Fruit fly (Drosophila melanogaster) whole organism, embryonic: ENCODE results near the gene Gk2.

Experiments used
- ATbp ChIP-seq: fragments of 200-800 bp; sonication (Bioruptor generic); optimal IDR thresholded peaks from 2 replicates; lab custom pipeline; 2017; ENCODE audit warnings: missing biosample characterization, mild to moderate bottlenecking, missing genetic modification characterization, missing genetic modification reagents
- CG10462 ChIP-seq: fragments of 200-800 bp; sonication (Bioruptor generic); optimal IDR thresholded peaks from 2 replicates; lab custom pipeline; 2016; ENCODE audit warnings: missing biosample characterization, missing genetic modification characterization
- CG11093 ChIP-seq: fragments of 200-800 bp; sonication (Bioruptor generic); IDR thresholded peaks from 3 replicates; pipeline ENCODE4 v1.3.6; 2022; ENCODE audit warnings: missing biosample characterization, missing genetic modification characterization
- CG11398 ChIP-seq: fragments of 200-800 bp; sonication (Bioruptor generic); optimal IDR thresholded peaks from 2 replicates; lab custom pipeline; 2016; ENCODE audit warnings: missing biosample characterization, missing genetic modification characterization
- CG11504 ChIP-seq: fragments of 200-800 bp; sonication (Bioruptor generic); optimal IDR thresholded peaks from 3 replicates; lab custom pipeline; 2019; ENCODE audit warnings: missing biosample characterization, mild to moderate bottlenecking, missing genetic modification characterization, moderate library complexity
- CG11696 ChIP-seq: fragments of 200-800 bp; sonication (Bioruptor generic); IDR thresholded peaks from 2 replicates; pipeline ENCODE4 v1.3.6; 2022; ENCODE audit warnings: missing biosample characterization, missing genetic modification characterization
- CG14965 ChIP-seq: fragments of 200-800 bp; sonication (Bioruptor generic); optimal IDR thresholded peaks from 2 replicates; lab custom pipeline; 2016; ENCODE audit warnings: missing biosample characterization, missing genetic modification characterization, borderline replicate concordance
- CG16813 ChIP-seq: fragments of 200-800 bp; sonication (Bioruptor generic); IDR thresholded peaks from 3 replicates; pipeline ENCODE4 v1.3.6; 2022; ENCODE audit warnings: missing biosample characterization, missing genetic modification characterization; ENCODE audit not compliant: partially characterized antibody
- CG17912 ChIP-seq: fragments of 200-800 bp; sonication (Bioruptor generic); optimal IDR thresholded peaks from 2 replicates; lab custom pipeline; 2018; ENCODE audit warnings: missing biosample characterization, mild to moderate bottlenecking, missing genetic modification characterization
- CG1832 ChIP-seq: fragments of 200-800 bp; sonication (Bioruptor generic); optimal IDR thresholded peaks from 2 replicates; lab custom pipeline; 2017; ENCODE audit warnings: missing biosample characterization, mild to moderate bottlenecking, missing genetic modification characterization, inconsistent platforms
- CG18476 ChIP-seq: fragments of 200-800 bp; sonication (Bioruptor generic); optimal IDR thresholded peaks from 2 replicates; lab custom pipeline; 2016; ENCODE audit warnings: missing biosample characterization, mild to moderate bottlenecking, missing genetic modification characterization
- CG18619 ChIP-seq: fragments of 200-800 bp; sonication (Bioruptor generic); optimal IDR thresholded peaks from 3 replicates; lab custom pipeline; 2017; ENCODE audit warnings: missing biosample characterization, mild to moderate bottlenecking, missing genetic modification characterization
- CG30020 ChIP-seq: fragments of 200-800 bp; optimal IDR thresholded peaks from 2 replicates; lab custom pipeline; 2019; ENCODE audit warnings: missing biosample characterization, mild to moderate bottlenecking, missing genetic modification characterization, moderate library complexity
- CG34224 ChIP-seq: fragments of 200-800 bp; sonication (Bioruptor generic); IDR thresholded peaks from 3 replicates; pipeline ENCODE4 v1.3.6; 2022; ENCODE audit warnings: missing biosample characterization, missing genetic modification characterization; ENCODE audit not compliant: partially characterized antibody
- CG5953 ChIP-seq: fragments of 200-800 bp; sonication (Bioruptor generic); IDR thresholded peaks from 2 replicates; pipeline ENCODE4 v1.3.6; 2022; ENCODE audit warnings: missing biosample characterization, missing genetic modification characterization
- CG6175 ChIP-seq: fragments of 200-800 bp; sonication (Bioruptor generic); IDR thresholded peaks from 3 replicates; pipeline ENCODE4 v1.3.6; 2022; ENCODE audit warnings: missing biosample characterization, missing genetic modification characterization
- CG7963 ChIP-seq: fragments of 200-800 bp; sonication (Bioruptor generic); IDR thresholded peaks from 3 replicates; pipeline ENCODE4 v1.3.6; 2022; ENCODE audit warnings: missing biosample characterization, missing genetic modification characterization; ENCODE audit not compliant: partially characterized antibody
- CG8089 ChIP-seq: fragments of 200-800 bp; sonication (Bioruptor generic); optimal IDR thresholded peaks from 3 replicates; lab custom pipeline; 2016; ENCODE audit warnings: missing biosample characterization, missing genetic modification characterization
- CG8944 ChIP-seq: fragments of 200-800 bp; sonication (Bioruptor generic); optimal IDR thresholded peaks from 3 replicates; lab custom pipeline; 2016; ENCODE audit warnings: missing biosample characterization, missing genetic modification characterization
- CTCF ChIP-seq: fragments of 200-800 bp; sonication (Bioruptor generic); optimal IDR thresholded peaks from 2 replicates; lab custom pipeline; 2017; ENCODE audit warnings: missing biosample characterization, mild to moderate bottlenecking, missing genetic modification characterization, moderate library complexity
- CoRest ChIP-seq: fragments of 200-800 bp; sonication (Bioruptor generic); optimal IDR thresholded peaks from 3 replicates; lab custom pipeline; 2018; ENCODE audit warnings: missing biosample characterization, mild to moderate bottlenecking, missing genetic modification characterization, moderate library complexity
- D19B ChIP-seq: fragments of 200-800 bp; sonication (Bioruptor generic); optimal IDR thresholded peaks from 2 replicates; lab custom pipeline; 2017; ENCODE audit warnings: missing biosample characterization, mild to moderate bottlenecking, missing genetic modification characterization
- Dll ChIP-seq: fragments of 200-800 bp; sonication (Bioruptor generic); IDR thresholded peaks from 4 replicates; pipeline ENCODE4 v1.3.6; 2022; ENCODE audit warnings: missing biosample characterization, missing genetic modification characterization; ENCODE audit not compliant: partially characterized antibody
- Dp ChIP-seq: fragments of 200-800 bp; sonication (Bioruptor generic); optimal IDR thresholded peaks from 2 replicates; lab custom pipeline; 2018; ENCODE audit warnings: missing biosample characterization, mild to moderate bottlenecking, missing genetic modification characterization, moderate library complexity
- Gsc ChIP-seq: fragments of 200-800 bp; sonication (Bioruptor generic); IDR thresholded peaks from 2 replicates; pipeline ENCODE4 v1.3.6; 2022; ENCODE audit warnings: missing biosample characterization, missing genetic modification characterization
- HHEX ChIP-seq: fragments of 200-800 bp; sonication (Bioruptor generic); optimal IDR thresholded peaks from 3 replicates; lab custom pipeline; 2017; ENCODE audit warnings: missing biosample characterization, mild to moderate bottlenecking, missing genetic modification characterization, missing genetic modification reagents
- HLHmδ ChIP-seq: fragments of 200-800 bp; sonication (Bioruptor generic); optimal IDR thresholded peaks from 2 replicates; lab custom pipeline; 2018; ENCODE audit warnings: missing biosample characterization, mild to moderate bottlenecking, missing genetic modification characterization, moderate library complexity
- MTF-1 ChIP-seq: fragments of 200-800 bp; sonication (Bioruptor generic); optimal IDR thresholded peaks from 2 replicates; lab custom pipeline; 2018; ENCODE audit warnings: missing biosample characterization, mild to moderate bottlenecking, missing genetic modification characterization, borderline replicate concordance
- Nf-YA ChIP-seq: fragments of 200-800 bp; sonication (Bioruptor generic); IDR thresholded peaks from 2 replicates; pipeline ENCODE4 v1.3.6; 2022; ENCODE audit warnings: missing biosample characterization, missing genetic modification characterization
- NfI ChIP-seq: fragments of 200-800 bp; sonication (Bioruptor generic); optimal IDR thresholded peaks from 3 replicates; lab custom pipeline; 2018; ENCODE audit warnings: missing biosample characterization, mild to moderate bottlenecking, missing genetic modification characterization, moderate library complexity
- Poxn ChIP-seq: fragments of 200-800 bp; sonication (Bioruptor generic); IDR thresholded peaks from 2 replicates; pipeline ENCODE4 v1.3.6; 2022; ENCODE audit warnings: missing biosample characterization, missing genetic modification characterization
- Sry-δ ChIP-seq: fragments of 200-800 bp; sonication (Bioruptor generic); optimal IDR thresholded peaks from 2 replicates; lab custom pipeline; 2016; ENCODE audit warnings: missing biosample characterization, missing genetic modification characterization
- Taf1 ChIP-seq: fragments of 200-800 bp; sonication (Bioruptor generic); IDR thresholded peaks from 2 replicates; pipeline ENCODE4 v1.3.6; 2022; ENCODE audit warnings: missing biosample characterization, missing genetic modification characterization
- Vsx1 ChIP-seq: fragments of 200-800 bp; sonication (Bioruptor generic); optimal IDR thresholded peaks from 2 replicates; lab custom pipeline; 2017; ENCODE audit warnings: missing biosample characterization, mild to moderate bottlenecking, missing genetic modification characterization, missing genetic modification reagents
- ara ChIP-seq: fragments of 200-800 bp; sonication (Bioruptor generic); IDR thresholded peaks from 2 replicates; pipeline ENCODE4 v1.3.6; 2022; ENCODE audit warnings: missing biosample characterization, missing genetic modification characterization
- bowl ChIP-seq: fragments of 200-800 bp; sonication (Bioruptor generic); IDR thresholded peaks from 2 replicates; pipeline ENCODE4 v1.3.6; 2022; ENCODE audit warnings: missing biosample characterization, missing genetic modification characterization
- cad ChIP-seq: fragments of >200 bp; optimal IDR thresholded peaks from 2 replicates; lab custom pipeline; 2017; ENCODE audit warnings: missing biosample characterization, missing genetic modification characterization
- disco-r ChIP-seq: fragments of 200-800 bp; sonication (Bioruptor generic); optimal IDR thresholded peaks from 2 replicates; lab custom pipeline; 2016; ENCODE audit warnings: missing biosample characterization, missing genetic modification characterization
- eve ChIP-seq, 2 experiments: fragments of >200 bp; optimal IDR thresholded peaks; 2 replicates each; lab custom pipeline; 2017; ENCODE audit warnings: missing biosample characterization in 2 of 2, missing genetic modification characterization in 2 of 2
- ken ChIP-seq: fragments of 200-800 bp; sonication (Bioruptor generic); IDR thresholded peaks from 3 replicates; pipeline ENCODE4 v1.3.6; 2022; ENCODE audit warnings: missing biosample characterization, missing genetic modification characterization
- pb ChIP-seq: fragments of 200-800 bp; sonication (Bioruptor generic); optimal IDR thresholded peaks from 3 replicates; lab custom pipeline; 2016; ENCODE audit warnings: missing biosample characterization, missing genetic modification characterization
- psq ChIP-seq: fragments of 200-800 bp; sonication (Bioruptor generic); optimal IDR thresholded peaks from 2 replicates; lab custom pipeline; 2017; ENCODE audit warnings: missing biosample characterization, missing genetic modification characterization
- row ChIP-seq: fragments of 200-800 bp; sonication (Bioruptor generic); IDR thresholded peaks from 3 replicates; pipeline ENCODE4 v1.3.6; 2022; ENCODE audit warnings: missing biosample characterization, missing genetic modification characterization
- seq ChIP-seq: fragments of 200-800 bp; sonication (Bioruptor generic); IDR thresholded peaks from 2 replicates; pipeline ENCODE4 v1.3.6; 2022; ENCODE audit warnings: missing biosample characterization, missing genetic modification characterization
- slp2 ChIP-seq: fragments of 200-800 bp; sonication (Bioruptor generic); optimal IDR thresholded peaks from 2 replicates; lab custom pipeline; 2016; ENCODE audit warnings: missing biosample characterization, missing genetic modification characterization
- sug ChIP-seq: fragments of 200-800 bp; optimal IDR thresholded peaks from 2 replicates; lab custom pipeline; 2019; ENCODE audit warnings: missing biosample characterization, mild to moderate bottlenecking, missing genetic modification characterization, moderate library complexity
- trem ChIP-seq: fragments of 200-800 bp; optimal IDR thresholded peaks from 3 replicates; lab custom pipeline; 2019; ENCODE audit warnings: missing biosample characterization, mild to moderate bottlenecking, missing genetic modification characterization, moderate library complexity
- usp ChIP-seq: fragments of >200 bp; optimal IDR thresholded peaks from 2 replicates; lab custom pipeline; 2017; ENCODE audit warnings: missing biosample characterization, missing genetic modification characterization
- vvl ChIP-seq: fragments of 200-800 bp; sonication (Bioruptor generic); IDR thresholded peaks from 2 replicates; pipeline ENCODE4 v1.3.6; 2022; ENCODE audit warnings: missing biosample characterization, missing genetic modification characterization
- zen ChIP-seq: fragments of 200-800 bp; sonication (Bioruptor generic); optimal IDR thresholded peaks from 3 replicates; lab custom pipeline; 2018; ENCODE audit warnings: missing biosample characterization, mild to moderate bottlenecking, missing genetic modification characterization, moderate library complexity

Gene Gk2

dm6 chr3L:1746338-1747199 lies 8.4 kb downstream of the Gk2 start, which contains the start of gene CG13921 (continued):
- peak; percentile 99 for TF ChIP-seq pb (GFP tag; lab: Kevin White, UChicago)
- peak; percentile 98 for TF ChIP-seq Taf1 (GFP tag; lab: Robert Waterston, UW)
- peak; percentile 89 for TF ChIP-seq Gsc (GFP tag; lab: Robert Waterston, UW)
- TF ChIP-seq Nf-YA (GFP tag; lab: Robert Waterston, UW): peak; percentile 98
- TF ChIP-seq CG5953 (GFP tag; lab: Robert Waterston, UW): peak; percentile 99
- TF ChIP-seq psq (GFP tag; lab: Kevin White, UChicago): peak; percentile 96
- TF ChIP-seq disco-r: peak; percentile 98
- TF ChIP-seq CTCF (GFP tag; lab: Kevin White, UChicago): peak; percentile 72
- peak; percentile 99 for TF ChIP-seq ATbp
- TF ChIP-seq CG30020 (tag; lab: Kevin White, UChicago): peak; percentile 87
- TF ChIP-seq zen (tag; lab: Kevin White, UChicago): peak; percentile 100
- TF ChIP-seq CG18619 (GFP tag; lab: Kevin White, UChicago): peak; percentile 98
- no peak for TF ChIP-seq usp
- peak; percentile 99 for TF ChIP-seq row (GFP tag; lab: Robert Waterston, UW)
- no peak for TF ChIP-seq CG16813 (GFP tag; lab: Robert Waterston, UW)
- peak; percentile 98 for TF ChIP-seq NfI (GFP tag; lab: Kevin White, UChicago)
- peak in 1 of 2 experiments; percentile 100 for TF ChIP-seq eve (GFP tag; optimal IDR thresholded peaks at IDR 0.05; lab: Kevin White, UChicago)
- no peak for TF ChIP-seq CG7963 (GFP tag; lab: Robert Waterston, UW)
- peak; percentile 98 for TF ChIP-seq seq (GFP tag; lab: Robert Waterston, UW)
- TF ChIP-seq Dll (GFP tag; lab: Robert Waterston, UW): no peak
- peak; percentile 14 for TF ChIP-seq cad (GFP tag; lab: Kevin White, UChicago)
- no peak for TF ChIP-seq CG1832 (GFP tag; lab: Kevin White, UChicago)
- TF ChIP-seq ken (GFP tag; lab: Robert Waterston, UW): peak; percentile 99
- peak; percentile 21 for TF ChIP-seq Dp (GFP tag; lab: Kevin White, UChicago)
- peak; percentile 96 for TF ChIP-seq CG11696 (GFP tag; lab: Robert Waterston, UW)
- peak; percentile 98 for TF ChIP-seq MTF-1 (GFP tag; lab: Kevin White, UChicago)
- peak; percentile 94 for TF ChIP-seq Poxn (GFP tag; lab: Robert Waterston, UW)
- TF ChIP-seq CoRest (tag; lab: Kevin White, UChicago): peak; percentile 99
- TF ChIP-seq Vsx1 (GFP tag; lab: Kevin White, UChicago): peak; percentile 97
- TF ChIP-seq CG34224: no peak
- peak; percentile 98 for TF ChIP-seq CG6175 (GFP tag; lab: Robert Waterston, UW)
- peak; percentile 98 for TF ChIP-seq CG11504
- peak; percentile 100 for TF ChIP-seq ara (GFP tag; lab: Robert Waterston, UW)
- no peak for TF ChIP-seq HLHmδ
- TF ChIP-seq CG8944 (GFP tag; lab: Kevin White, UChicago): peak; percentile 99
- peak; percentile 97 for TF ChIP-seq trem
- TF ChIP-seq CG14965 (GFP tag; lab: Kevin White, UChicago): peak; percentile 93
- TF ChIP-seq CG11093 (GFP tag; lab: Robert Waterston, UW): peak; percentile 97
- peak; percentile 99 for TF ChIP-seq CG10462 (GFP tag; lab: Kevin White, UChicago)
- TF ChIP-seq sug: peak; percentile 93
- TF ChIP-seq CG17912 (GFP tag; lab: Kevin White, UChicago): peak; percentile 87
- peak; percentile 98 for TF ChIP-seq CG18476 (GFP tag; lab: Kevin White, UChicago)
- peak; percentile 99 for TF ChIP-seq HHEX
- peak; percentile 100 for TF ChIP-seq vvl (GFP tag; lab: Robert Waterston, UW)
- peak; percentile 85 for TF ChIP-seq Sry-δ (GFP tag; lab: Kevin White, UChicago)
- peak; percentile 99 for TF ChIP-seq CG8089 (GFP tag; lab: Kevin White, UChicago)
- TF ChIP-seq D19B (GFP tag; lab: Kevin White, UChicago): peak; percentile 93
- TF ChIP-seq CG11398 (GFP tag; lab: Kevin White, UChicago): peak; percentile 98
- TF ChIP-seq slp2 (GFP tag; lab: Kevin White, UChicago): peak; percentile 99
- peak; percentile 96 for TF ChIP-seq bowl (GFP tag; lab: Robert Waterston, UW)
